Worm (Caenorhabditis elegans): ENCODE results near the gene Y75B8A.39.

ce11 chrIII:12356588-12356987, 43.6 kb downstream of the Y75B8A.39 start:
- TF ChIP-seq tab-1 (GFP tag; IDR thresholded peaks at IDR 0.05) (no peak), ztf-23 (GFP tag; IDR thresholded peaks at IDR 0.05) (no peak), ref-1 (GFP tag; conservative IDR thresholded peaks at IDR 0.05) (no peak), cog-1 (tag; optimal IDR thresholded peaks at IDR 0.05) (no peak)

Measured in whole organism, midembryonic.